Worm (Caenorhabditis elegans): Measurements from ENCODE around the gene F23F12.13.

Gene F23F12.13

DNA sequence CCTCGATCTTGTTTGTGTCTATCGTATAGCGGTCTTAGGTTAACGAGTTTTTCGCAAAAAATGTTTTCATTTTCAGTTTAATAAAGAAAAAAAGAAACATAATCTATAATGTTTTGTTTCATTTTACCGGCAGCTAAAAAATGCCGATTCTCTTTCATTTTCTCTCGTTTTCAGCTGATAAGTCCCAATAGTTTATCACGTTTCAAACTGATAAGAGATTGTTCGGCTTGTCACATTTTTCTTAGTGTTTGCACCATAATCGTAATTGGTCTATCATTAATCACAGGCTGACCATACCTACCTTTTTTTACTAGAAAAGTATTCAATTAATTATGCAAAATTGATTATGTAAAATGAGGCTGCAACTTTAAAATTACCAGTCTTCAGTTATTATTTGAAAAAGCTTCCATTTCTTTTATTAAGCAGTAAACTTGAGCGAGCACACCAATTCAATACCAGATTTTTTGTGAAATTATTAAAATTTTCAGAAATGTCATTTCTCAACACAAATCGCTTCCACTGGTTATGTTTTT, at the start of gene F23F12.13:
F23F12.13 (plus strand) TSS at position 483 of the 533 bp plus-strand sequence.
- no peak for TF ChIP-seq hmg-4 (GFP tag; optimal IDR thresholded peaks at IDR 0.05)

- TF ChIP-seq aly-1 (tag; optimal IDR thresholded peaks at IDR 0.05) (no peak), ets-7 (tag; optimal IDR thresholded peaks at IDR 0.05) (no peak), pes-1 (GFP tag; IDR thresholded peaks at IDR 0.05) (no peak), ama-1 (optimal IDR thresholded peaks at IDR 0.05) (no peak), tra-4 (tag; optimal IDR thresholded peaks at IDR 0.05) (no peak), ceh-13 (GFP tag; optimal IDR thresholded peaks at IDR 0.05) (no peak), hmbx-1 (tag; optimal IDR thresholded peaks at IDR 0.05) (no peak), hmg-4 (GFP tag; optimal IDR thresholded peaks at IDR 0.05) (no peak)
These were observed 48.7 kb upstream of the F23F12.13 start, which contains the start of gene let-721 for ce11 chrIII:6446807-6447206. let-721 (minus strand) TSS chrIII:6446907.

DNA sequence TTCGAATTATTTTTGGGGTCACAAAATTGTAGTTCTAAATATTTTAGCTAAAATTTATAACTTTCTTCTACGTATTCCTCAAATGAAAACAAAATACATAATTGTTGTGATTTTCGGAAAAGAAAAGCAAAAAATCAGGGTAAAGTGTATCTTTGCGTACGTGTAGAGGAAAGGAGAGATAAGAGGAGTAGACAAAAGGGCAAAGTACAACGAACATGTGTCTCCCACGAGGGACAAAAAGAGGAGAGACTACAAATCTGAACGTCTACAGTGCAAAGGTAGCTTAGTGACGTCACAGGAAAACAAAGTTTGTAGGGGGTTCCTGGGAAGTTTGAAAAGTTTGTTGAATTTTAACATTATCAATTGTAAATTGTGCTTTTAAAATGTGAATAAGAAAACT, 48.0 kb upstream of the F23F12.13 start:
- TF ChIP-seq ceh-13 (GFP tag; optimal IDR thresholded peaks at IDR 0.05) (no peak), sea-1 (GFP tag; conservative IDR thresholded peaks at IDR 0.05) (0 out of 2 replicates have a peak, but pooled peaks have one; percentile 30)

DNA sequence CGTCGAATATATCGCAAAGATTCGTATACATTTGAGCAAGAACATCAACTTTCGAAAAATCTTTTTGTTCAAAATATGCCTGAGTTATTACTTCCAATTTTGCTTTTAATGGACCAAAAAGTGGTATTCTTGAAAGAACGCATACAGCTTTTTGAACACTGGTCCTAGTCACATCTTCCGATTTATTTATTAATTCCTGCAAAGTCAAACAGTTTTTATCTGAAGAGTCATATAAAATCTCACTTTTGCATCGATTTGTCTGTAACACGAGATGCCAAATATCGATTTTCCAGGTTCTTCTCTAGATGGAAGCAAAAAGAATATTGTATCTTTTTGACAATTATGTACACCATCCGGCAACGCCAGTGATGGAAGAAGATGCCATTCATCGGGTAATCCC, 45.6 kb upstream of the F23F12.13 start:
- no peak for TF ChIP-seq F13C5.2 (tag; optimal IDR thresholded peaks at IDR 0.05)
- TF ChIP-seq sea-1 (GFP tag; conservative IDR thresholded peaks at IDR 0.05) = no peak
- peak; percentile 70 for TF ChIP-seq ama-1 (optimal IDR thresholded peaks at IDR 0.05)
- TF ChIP-seq scrt-1 (GFP tag; IDR thresholded peaks at IDR 0.05) = no peak
- no peak for TF ChIP-seq B0310.2 (tag; optimal IDR thresholded peaks at IDR 0.05)
- TF ChIP-seq ceh-36 (tag; optimal IDR thresholded peaks at IDR 0.05) = no peak
- peak; percentile 34; the same call in 1 of the 2 replicates for TF ChIP-seq pes-1 (GFP tag; IDR thresholded peaks at IDR 0.05)
- no peak for TF ChIP-seq hmbx-1 (tag; optimal IDR thresholded peaks at IDR 0.05)

ce11 chrIII:6450596-6450995, 44.9 kb upstream of the F23F12.13 start, which contains the start of gene T26A5.6:
T26A5.6 (minus strand) TSS chrIII:6450696.
- TF ChIP-seq sea-1 (GFP tag; conservative IDR thresholded peaks at IDR 0.05) (no peak), pes-1 (GFP tag; IDR thresholded peaks at IDR 0.05) (no peak), flt-1 (GFP tag; IDR thresholded peaks at IDR 0.05) (no peak), ceh-36 (tag; optimal IDR thresholded peaks at IDR 0.05) (no peak), ceh-13 (GFP tag; optimal IDR thresholded peaks at IDR 0.05) (no peak), B0310.2 (tag; optimal IDR thresholded peaks at IDR 0.05) (no peak), tra-4 (tag; optimal IDR thresholded peaks at IDR 0.05) (no peak), ets-7 (tag; optimal IDR thresholded peaks at IDR 0.05) (no peak), hmg-4 (GFP tag; optimal IDR thresholded peaks at IDR 0.05) (no peak)

- no peak for TF ChIP-seq pes-1 (GFP tag; IDR thresholded peaks at IDR 0.05)
- no peak for TF ChIP-seq hmg-4 (GFP tag; optimal IDR thresholded peaks at IDR 0.05)
- no peak for TF ChIP-seq hmbx-1 (tag; optimal IDR thresholded peaks at IDR 0.05)
- TF ChIP-seq ama-1 (optimal IDR thresholded peaks at IDR 0.05) = no peak
- no peak for TF ChIP-seq F13C5.2 (tag; optimal IDR thresholded peaks at IDR 0.05)
- TF ChIP-seq tbx-11 (GFP tag; IDR thresholded peaks at IDR 0.05) = no peak
- TF ChIP-seq B0310.2 (tag; optimal IDR thresholded peaks at IDR 0.05) = no peak
- TF ChIP-seq ets-7 (tag; optimal IDR thresholded peaks at IDR 0.05) = no peak
- no peak for TF ChIP-seq tra-4 (tag; optimal IDR thresholded peaks at IDR 0.05)
- no peak for TF ChIP-seq ceh-13 (GFP tag; optimal IDR thresholded peaks at IDR 0.05)
- no peak for TF ChIP-seq sea-1 (GFP tag; conservative IDR thresholded peaks at IDR 0.05)
- no peak for TF ChIP-seq hnd-1 (tag; optimal IDR thresholded peaks at IDR 0.05)
- TF ChIP-seq scrt-1 (GFP tag; IDR thresholded peaks at IDR 0.05) = no peak
- TF ChIP-seq tbx-37 (GFP tag; conservative IDR thresholded peaks at IDR 0.05) = no peak
- no peak for TF ChIP-seq ceh-36 (tag; optimal IDR thresholded peaks at IDR 0.05)
- no peak for TF ChIP-seq aly-1 (tag; optimal IDR thresholded peaks at IDR 0.05)
- no peak for TF ChIP-seq flt-1 (GFP tag; IDR thresholded peaks at IDR 0.05)
These were observed 43.2 kb upstream of the F23F12.13 start, which contains the start of gene set-1 for ce11 chrIII:6452278-6452677. set-1 (minus strand) TSS chrIII:6452378.

DNA sequence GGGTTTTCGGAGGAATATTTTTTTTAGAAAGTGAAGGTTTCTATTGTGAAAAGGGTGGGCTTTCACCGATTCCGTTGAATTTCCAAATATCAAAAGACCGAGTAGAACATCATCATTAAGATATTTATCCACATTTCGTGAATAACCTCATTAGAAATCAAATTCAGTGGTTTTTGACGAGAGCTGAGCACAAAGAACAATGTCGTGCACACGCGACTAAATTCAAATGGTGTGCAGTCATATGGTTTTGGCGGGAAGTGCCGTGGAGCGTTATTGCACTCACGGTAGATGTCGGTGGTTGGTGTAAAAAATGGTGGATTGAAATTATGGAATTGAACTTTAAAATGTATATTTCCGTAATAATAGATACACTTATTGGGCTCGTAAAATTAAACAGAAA, 42.8 kb upstream of the F23F12.13 start:
- TF ChIP-seq tbx-37 (GFP tag; conservative IDR thresholded peaks at IDR 0.05) = no peak
- TF ChIP-seq tra-4 (tag; optimal IDR thresholded peaks at IDR 0.05) = no peak
- no peak for TF ChIP-seq ama-1 (optimal IDR thresholded peaks at IDR 0.05)
- no peak for TF ChIP-seq hmg-4 (GFP tag; optimal IDR thresholded peaks at IDR 0.05)
- no peak for TF ChIP-seq sea-1 (GFP tag; conservative IDR thresholded peaks at IDR 0.05)
- no peak for TF ChIP-seq pes-1 (GFP tag; IDR thresholded peaks at IDR 0.05)
- TF ChIP-seq ceh-13 (GFP tag; optimal IDR thresholded peaks at IDR 0.05) = no peak
- TF ChIP-seq B0310.2 (tag; optimal IDR thresholded peaks at IDR 0.05) = no peak
- no peak for TF ChIP-seq tbx-11 (GFP tag; IDR thresholded peaks at IDR 0.05)
- no peak for TF ChIP-seq ceh-36 (tag; optimal IDR thresholded peaks at IDR 0.05)
- TF ChIP-seq ets-7 (tag; optimal IDR thresholded peaks at IDR 0.05) = no peak
- no peak for TF ChIP-seq hnd-1 (tag; optimal IDR thresholded peaks at IDR 0.05)
- no peak for TF ChIP-seq flt-1 (GFP tag; IDR thresholded peaks at IDR 0.05)
- no peak for TF ChIP-seq hmbx-1 (tag; optimal IDR thresholded peaks at IDR 0.05)
- TF ChIP-seq scrt-1 (GFP tag; IDR thresholded peaks at IDR 0.05) = no peak
- no peak for TF ChIP-seq aly-1 (tag; optimal IDR thresholded peaks at IDR 0.05)
- TF ChIP-seq F13C5.2 (tag; optimal IDR thresholded peaks at IDR 0.05) = no peak

- no peak for TF ChIP-seq ama-1 (optimal IDR thresholded peaks at IDR 0.05)
- 0 out of 2 replicates have a peak, but pooled peaks have one; percentile 42 for TF ChIP-seq flt-1 (GFP tag; IDR thresholded peaks at IDR 0.05)
- peak; percentile 70 for TF ChIP-seq pes-1 (GFP tag; IDR thresholded peaks at IDR 0.05)
- TF ChIP-seq B0310.2 (tag; optimal IDR thresholded peaks at IDR 0.05) = peak; percentile 39
- peak; percentile 64; the same call in 1 of the 2 replicates for TF ChIP-seq sea-1 (GFP tag; conservative IDR thresholded peaks at IDR 0.05)
- TF ChIP-seq tbx-11 (GFP tag; IDR thresholded peaks at IDR 0.05) = peak; percentile 38; the same call in 1 of the 2 replicates
- no peak for TF ChIP-seq scrt-1 (GFP tag; IDR thresholded peaks at IDR 0.05)
- TF ChIP-seq ceh-36 (tag; optimal IDR thresholded peaks at IDR 0.05) = peak; percentile 37
- TF ChIP-seq hmbx-1 (tag; optimal IDR thresholded peaks at IDR 0.05) = no peak
- peak; percentile 62 for TF ChIP-seq hmg-4 (GFP tag; optimal IDR thresholded peaks at IDR 0.05)
- peak; percentile 83 for TF ChIP-seq F13C5.2 (tag; optimal IDR thresholded peaks at IDR 0.05)
- no peak for TF ChIP-seq aly-1 (tag; optimal IDR thresholded peaks at IDR 0.05)
- TF ChIP-seq tbx-37 (GFP tag; conservative IDR thresholded peaks at IDR 0.05) = 0 out of 2 replicates have a peak, but pooled peaks have one; percentile 46
- TF ChIP-seq ceh-13 (GFP tag; optimal IDR thresholded peaks at IDR 0.05) = no peak
- peak; percentile 65 for TF ChIP-seq ets-7 (tag; optimal IDR thresholded peaks at IDR 0.05)
- no peak for TF ChIP-seq tra-4 (tag; optimal IDR thresholded peaks at IDR 0.05)
- peak; percentile 28 for TF ChIP-seq hnd-1 (tag; optimal IDR thresholded peaks at IDR 0.05)
These were observed 41.8 kb upstream of the F23F12.13 start for ce11 chrIII:6453665-6454064.

Measured in whole organism, early embryonic.